Fruit fly (Drosophila melanogaster) whole organism, embryonic: ENCODE measurements around the gene CG4645.

Source experiments
- Abd-B ChIP-seq: fragments of 200-800 bp; sonication (Bioruptor generic); optimal IDR thresholded peaks from 2 replicates; lab custom pipeline; 2018; ENCODE audit warnings: missing biosample characterization, mild to moderate bottlenecking, missing genetic modification characterization, moderate library complexity
- CG10321 ChIP-seq: fragments of 200-800 bp; sonication (Bioruptor generic); IDR thresholded peaks from 2 replicates; pipeline ENCODE4 v1.3.6; 2022; ENCODE audit warnings: missing biosample characterization, missing genetic modification characterization
- CG11085 ChIP-seq: fragments of 200-800 bp; sonication (Bioruptor generic); IDR thresholded peaks from 2 replicates; pipeline ENCODE4 v1.3.6; 2022; ENCODE audit warnings: missing biosample characterization, missing genetic modification characterization
- CG11504 ChIP-seq: fragments of 200-800 bp; sonication (Bioruptor generic); optimal IDR thresholded peaks from 3 replicates; lab custom pipeline; 2019; ENCODE audit warnings: missing biosample characterization, mild to moderate bottlenecking, missing genetic modification characterization, moderate library complexity
- CG13287 ChIP-seq: fragments of 200-800 bp; sonication (Bioruptor generic); IDR thresholded peaks from 2 replicates; pipeline ENCODE4 v1.3.6; 2022; ENCODE audit warnings: missing biosample characterization, missing genetic modification characterization; ENCODE audit not compliant: partially characterized antibody
- CG14965 ChIP-seq: fragments of 200-800 bp; sonication (Bioruptor generic); optimal IDR thresholded peaks from 2 replicates; lab custom pipeline; 2016; ENCODE audit warnings: missing biosample characterization, missing genetic modification characterization, borderline replicate concordance
- CG15011 ChIP-seq: fragments of 200-800 bp; sonication (Bioruptor generic); optimal IDR thresholded peaks from 3 replicates; lab custom pipeline; 2018; ENCODE audit warnings: missing biosample characterization, mild to moderate bottlenecking, missing genetic modification characterization
- CG1529 ChIP-seq: fragments of 200-800 bp; sonication (Bioruptor generic); optimal IDR thresholded peaks from 3 replicates; lab custom pipeline; 2018; ENCODE audit warnings: missing biosample characterization, missing genetic modification characterization
- CG17328 ChIP-seq: fragments of 200-800 bp; sonication (Bioruptor generic); IDR thresholded peaks from 2 replicates; pipeline ENCODE4 v1.3.6; 2022; ENCODE audit warnings: missing biosample characterization, missing genetic modification characterization
- CG2712 ChIP-seq: fragments of 200-800 bp; optimal IDR thresholded peaks from 3 replicates; lab custom pipeline; 2019; ENCODE audit warnings: missing biosample characterization, mild to moderate bottlenecking, missing genetic modification characterization, moderate library complexity
- CG31365 ChIP-seq: fragments of 200-800 bp; sonication (Bioruptor generic); optimal IDR thresholded peaks from 2 replicates; lab custom pipeline; 2018; ENCODE audit warnings: missing biosample characterization, mild to moderate bottlenecking, missing genetic modification characterization
- CG31388 ChIP-seq: fragments of 200-800 bp; sonication (Bioruptor generic); optimal IDR thresholded peaks from 2 replicates; lab custom pipeline; 2016; ENCODE audit warnings: missing biosample characterization, missing genetic modification characterization
- CG32532 ChIP-seq: fragments of 200-800 bp; sonication (Bioruptor generic); IDR thresholded peaks from 2 replicates; pipeline ENCODE4 v1.3.6; 2022; ENCODE audit warnings: missing biosample characterization, missing genetic modification characterization
- CG32767 ChIP-seq: fragments of 200-800 bp; sonication (Bioruptor generic); IDR thresholded peaks from 2 replicates; pipeline ENCODE4 v1.3.6; 2022; ENCODE audit warnings: missing biosample characterization, missing genetic modification characterization
- CG33557 ChIP-seq: fragments of 200-800 bp; sonication (Bioruptor generic); optimal IDR thresholded peaks from 2 replicates; lab custom pipeline; 2019; ENCODE audit warnings: missing biosample characterization, mild to moderate bottlenecking, missing genetic modification characterization, moderate library complexity
- CG4282 ChIP-seq: fragments of 200-800 bp; sonication (Bioruptor generic); optimal IDR thresholded peaks from 2 replicates; lab custom pipeline; 2016; ENCODE audit warnings: missing biosample characterization, missing genetic modification characterization
- CG4617 ChIP-seq: fragments of 200-800 bp; sonication (Bioruptor generic); optimal IDR thresholded peaks from 3 replicates; lab custom pipeline; 2016; ENCODE audit warnings: missing biosample characterization, missing genetic modification characterization, borderline replicate concordance
- CG4854 ChIP-seq: fragments of 200-800 bp; sonication (Bioruptor generic); optimal IDR thresholded peaks from 2 replicates; lab custom pipeline; 2016; ENCODE audit warnings: missing biosample characterization, missing genetic modification characterization, inconsistent platforms
- CG6254 ChIP-seq: fragments of 200-800 bp; sonication (Bioruptor generic); optimal IDR thresholded peaks from 3 replicates; lab custom pipeline; 2017; ENCODE audit warnings: mild to moderate bottlenecking, missing biosample characterization, missing genetic modification reagents, missing genetic modification characterization
- CG6765 ChIP-seq: fragments of 200-800 bp; sonication (Bioruptor generic); optimal IDR thresholded peaks from 3 replicates; lab custom pipeline; 2017; ENCODE audit warnings: missing biosample characterization, mild to moderate bottlenecking, missing genetic modification characterization
- CG7372 ChIP-seq: fragments of 200-800 bp; sonication (Bioruptor generic); IDR thresholded peaks from 2 replicates; pipeline ENCODE4 v1.3.6; 2022; ENCODE audit warnings: missing biosample characterization, missing genetic modification characterization
- CG8944 ChIP-seq: fragments of 200-800 bp; sonication (Bioruptor generic); optimal IDR thresholded peaks from 3 replicates; lab custom pipeline; 2016; ENCODE audit warnings: missing biosample characterization, missing genetic modification characterization
- CG9609 ChIP-seq: fragments of 200-800 bp; sonication (Bioruptor generic); optimal IDR thresholded peaks from 3 replicates; lab custom pipeline; 2016; ENCODE audit warnings: missing biosample characterization, missing genetic modification characterization
- CG9727 ChIP-seq: fragments of 200-800 bp; sonication (Bioruptor generic); optimal IDR thresholded peaks from 3 replicates; lab custom pipeline; 2017; ENCODE audit warnings: missing biosample characterization, mild to moderate bottlenecking, missing genetic modification characterization
- Doc3 ChIP-seq: fragments of 200-800 bp; sonication (Bioruptor generic); IDR thresholded peaks from 3 replicates; pipeline ENCODE4 v1.3.6; 2022; ENCODE audit warnings: missing biosample characterization, missing genetic modification characterization; ENCODE audit not compliant: partially characterized antibody
- Ets97D ChIP-seq: fragments of 200-800 bp; sonication (Bioruptor generic); optimal IDR thresholded peaks from 3 replicates; lab custom pipeline; 2016; ENCODE audit warnings: missing biosample characterization, missing genetic modification characterization
- Fer1 ChIP-seq: fragments of 200-800 bp; sonication (Bioruptor generic); optimal IDR thresholded peaks from 2 replicates; lab custom pipeline; 2017; ENCODE audit warnings: missing biosample characterization, mild to moderate bottlenecking, missing genetic modification characterization
- HLH54F ChIP-seq: fragments of 200-800 bp; sonication (Bioruptor generic); optimal IDR thresholded peaks from 3 replicates; lab custom pipeline; 2016; ENCODE audit warnings: missing biosample characterization, missing genetic modification characterization
- Lhr ChIP-seq: fragments of 200-800 bp; sonication (Bioruptor generic); optimal IDR thresholded peaks from 3 replicates; lab custom pipeline; 2017; ENCODE audit warnings: mild to moderate bottlenecking, missing biosample characterization, missing genetic modification reagents, missing genetic modification characterization
- Nf-YA ChIP-seq: fragments of 200-800 bp; sonication (Bioruptor generic); IDR thresholded peaks from 2 replicates; pipeline ENCODE4 v1.3.6; 2022; ENCODE audit warnings: missing biosample characterization, missing genetic modification characterization
- Pdp1 ChIP-seq, 2 experiments: fragments of 200-800 bp; sonication (Bioruptor generic); optimal IDR thresholded peaks; 3 replicates each; lab custom pipeline; 2016; ENCODE audit warnings: missing biosample characterization in 2 of 2, missing genetic modification characterization in 2 of 2, mild to moderate bottlenecking in 1 of 2, moderate library complexity in 1 of 2
- Ravus ChIP-seq: fragments of 200-800 bp; sonication (Bioruptor generic); IDR thresholded peaks from 2 replicates; pipeline ENCODE4 v1.3.6; 2022; ENCODE audit warnings: missing biosample characterization, missing genetic modification characterization
- Rx ChIP-seq: fragments of 200-800 bp; sonication (Bioruptor generic); IDR thresholded peaks from 2 replicates; pipeline ENCODE4 v1.3.6; 2022; ENCODE audit warnings: missing biosample characterization, missing genetic modification characterization
- Spps ChIP-seq: fragments of 200-800 bp; sonication (Bioruptor generic); optimal IDR thresholded peaks from 2 replicates; lab custom pipeline; 2018; ENCODE audit warnings: missing biosample characterization, mild to moderate bottlenecking, missing genetic modification characterization
- ase ChIP-seq: fragments of 200-800 bp; sonication (Bioruptor generic); IDR thresholded peaks from 3 replicates; pipeline ENCODE4 v1.3.6; 2022; ENCODE audit warnings: missing biosample characterization, missing genetic modification characterization
- bab2 ChIP-seq: fragments of 200-800 bp; sonication (Bioruptor generic); optimal IDR thresholded peaks from 2 replicates; lab custom pipeline; 2016; ENCODE audit warnings: missing biosample characterization, missing genetic modification characterization
- fd102C ChIP-seq: fragments of 200-800 bp; sonication (Bioruptor generic); optimal IDR thresholded peaks from 2 replicates; lab custom pipeline; 2018; ENCODE audit warnings: missing biosample characterization, mild to moderate bottlenecking, missing genetic modification characterization, moderate library complexity
- fu2 ChIP-seq: fragments of 200-800 bp; sonication (Bioruptor generic); optimal IDR thresholded peaks from 2 replicates; lab custom pipeline; 2016; ENCODE audit warnings: missing biosample characterization, missing genetic modification characterization
- gce ChIP-seq: fragments of 200-800 bp; sonication (Bioruptor generic); IDR thresholded peaks from 3 replicates; pipeline ENCODE4 v1.3.6; 2022; ENCODE audit warnings: missing biosample characterization, missing genetic modification characterization
- lola ChIP-seq, 3 experiments: fragments of >200 bp in 2 of 3; fragments of 200-800 bp in 1 of 3; sonication (Bioruptor generic) in 1 of 3; optimal IDR thresholded peaks; 2 replicates each; lab custom pipeline; 2017 to 2019; ENCODE audit warnings: missing biosample characterization in 3 of 3, missing genetic modification characterization in 3 of 3, mild to moderate bottlenecking in 1 of 3, moderate library complexity in 1 of 3
- luna ChIP-seq: fragments of 200-800 bp; sonication (Bioruptor generic); optimal IDR thresholded peaks from 2 replicates; lab custom pipeline; 2016; ENCODE audit warnings: missing biosample characterization, missing genetic modification characterization
- pzg ChIP-seq: fragments of 200-800 bp; sonication (Bioruptor generic); optimal IDR thresholded peaks from 3 replicates; lab custom pipeline; 2018; ENCODE audit warnings: missing biosample characterization, mild to moderate bottlenecking, missing genetic modification characterization, moderate library complexity
- sima ChIP-seq: fragments of 200-800 bp; sonication (Bioruptor generic); optimal IDR thresholded peaks from 2 replicates; lab custom pipeline; 2016; ENCODE audit warnings: missing biosample characterization, missing genetic modification characterization
- so ChIP-seq: fragments of 200-800 bp; sonication (Bioruptor generic); IDR thresholded peaks from 3 replicates; pipeline ENCODE4 v1.3.6; 2022; ENCODE audit warnings: missing biosample characterization, missing genetic modification characterization
- ssp ChIP-seq: fragments of 200-800 bp; sonication (Bioruptor generic); IDR thresholded peaks from 2 replicates; pipeline ENCODE4 v1.3.6; 2022; ENCODE audit warnings: missing biosample characterization, missing genetic modification characterization
- tin ChIP-seq: fragments of 200-800 bp; sonication (Bioruptor generic); optimal IDR thresholded peaks from 3 replicates; lab custom pipeline; 2016; ENCODE audit warnings: missing biosample characterization, missing genetic modification characterization
- unc-4 ChIP-seq: fragments of 200-800 bp; sonication (Bioruptor generic); IDR thresholded peaks from 2 replicates; pipeline ENCODE4 v1.3.6; 2022; ENCODE audit warnings: missing biosample characterization, missing genetic modification characterization; ENCODE audit not compliant: partially characterized antibody
- vfl ChIP-seq: fragments of 200-800 bp; sonication (Bioruptor generic); optimal IDR thresholded peaks from 2 replicates; lab custom pipeline; 2016; ENCODE audit warnings: missing biosample characterization, missing genetic modification characterization
- zen ChIP-seq: fragments of 200-800 bp; sonication (Bioruptor generic); optimal IDR thresholded peaks from 3 replicates; lab custom pipeline; 2018; ENCODE audit warnings: missing biosample characterization, mild to moderate bottlenecking, missing genetic modification characterization, moderate library complexity
- zfh1 ChIP-seq: fragments of 200-800 bp; sonication (Bioruptor generic); IDR thresholded peaks from 3 replicates; pipeline ENCODE4 v1.3.6; 2022; ENCODE audit warnings: missing biosample characterization, missing genetic modification characterization

Gene CG4645

dm6 chrX:12937825-12938520 lies 28.2 kb downstream of the CG4645 start (continued):
- peak; percentile 30; the same call in 1 of the 2 replicates for TF ChIP-seq CG32532 (GFP tag; lab: Robert Waterston, UW)
- TF ChIP-seq Fer1 = peak; percentile 64
- no peak for TF ChIP-seq fu2 (GFP tag; lab: Kevin White, UChicago)
- no peak for TF ChIP-seq CG4617 (GFP tag; lab: Kevin White, UChicago)
- no peak for TF ChIP-seq CG14965
- no peak for TF ChIP-seq luna (GFP tag; lab: Kevin White, UChicago)
- TF ChIP-seq CG13287 (GFP tag; lab: Robert Waterston, UW) = no peak
- no peak for TF ChIP-seq zen (tag; lab: Kevin White, UChicago)
- no peak for TF ChIP-seq pzg (GFP tag; lab: Kevin White, UChicago)
- TF ChIP-seq CG9727 (GFP tag; lab: Kevin White, UChicago) = peak; percentile 54
- 0 out of 3 replicates have a peak, but pooled peaks have one; percentile 19 for TF ChIP-seq gce (GFP tag; lab: Robert Waterston, UW)
- no peak for TF ChIP-seq Ets97D (GFP tag; lab: Kevin White, UChicago)
- no peak for TF ChIP-seq Pdp1 (GFP tag; optimal IDR thresholded peaks at IDR 0.05; lab: Kevin White, UChicago)
- 0 out of 2 replicates have a peak, but pooled peaks have one; percentile 41 for TF ChIP-seq CG10321
- TF ChIP-seq Abd-B (GFP tag; lab: Kevin White, UChicago) = peak; percentile 16
- no peak for TF ChIP-seq ssp (GFP tag; lab: Robert Waterston, UW)
- no peak for TF ChIP-seq vfl (GFP tag; lab: Kevin White, UChicago)
- no peak for TF ChIP-seq Nf-YA (GFP tag; lab: Robert Waterston, UW)
- TF ChIP-seq CG32767 = no peak
- TF ChIP-seq sima (GFP tag; lab: Kevin White, UChicago) = no peak
- TF ChIP-seq Spps = no peak
- peak; percentile 57 for TF ChIP-seq CG2712 (tag; lab: Kevin White, UChicago)
- TF ChIP-seq zfh1 (GFP tag; lab: Robert Waterston, UW) = no peak
- TF ChIP-seq Ravus (GFP tag; lab: Robert Waterston, UW) = no peak
- no peak for TF ChIP-seq CG9609
- TF ChIP-seq CG6765 (GFP tag; lab: Kevin White, UChicago) = no peak
- no peak for TF ChIP-seq CG4282 (GFP tag; lab: Kevin White, UChicago)
- no peak for TF ChIP-seq Lhr (GFP tag; lab: Kevin White, UChicago)
- TF ChIP-seq so = no peak
- no peak for TF ChIP-seq CG1529
- TF ChIP-seq CG33557 (GFP tag; lab: Kevin White, UChicago) = no peak
- no peak for TF ChIP-seq CG11085 (GFP tag; lab: Robert Waterston, UW)
- TF ChIP-seq tin (GFP tag; lab: Kevin White, UChicago) = no peak
- TF ChIP-seq CG31365 = no peak
- TF ChIP-seq CG6254 (GFP tag; lab: Kevin White, UChicago) = no peak
- TF ChIP-seq CG7372 (GFP tag; lab: Robert Waterston, UW) = no peak
- TF ChIP-seq CG17328 (GFP tag; lab: Robert Waterston, UW) = no peak
- no peak for TF ChIP-seq Doc3 (GFP tag; lab: Robert Waterston, UW)
- TF ChIP-seq HLH54F (GFP tag; lab: Kevin White, UChicago) = no peak
- no peak for TF ChIP-seq CG31388 (GFP tag; lab: Kevin White, UChicago)
- TF ChIP-seq CG4854 = no peak
- TF ChIP-seq Rx (GFP tag; lab: Robert Waterston, UW) = no peak
- no peak for TF ChIP-seq CG8944 (GFP tag; lab: Kevin White, UChicago)
- no peak for TF ChIP-seq unc-4 (GFP tag; lab: Robert Waterston, UW)
- TF ChIP-seq CG11504 = peak; percentile 71
- TF ChIP-seq fd102C = no peak
- peak in 1 of 3 experiments; percentile 43 for TF ChIP-seq lola (GFP tag; optimal IDR thresholded peaks at IDR 0.05; lab: Kevin White, UChicago)
- no peak for TF ChIP-seq ase (GFP tag; lab: Robert Waterston, UW)
- TF ChIP-seq CG15011 (GFP tag; lab: Kevin White, UChicago) = peak; percentile 0
- TF ChIP-seq bab2 = no peak
